Worm (Caenorhabditis elegans): ENCODE measurements around the gene slt-1.

slt-1 gene

DNA sequence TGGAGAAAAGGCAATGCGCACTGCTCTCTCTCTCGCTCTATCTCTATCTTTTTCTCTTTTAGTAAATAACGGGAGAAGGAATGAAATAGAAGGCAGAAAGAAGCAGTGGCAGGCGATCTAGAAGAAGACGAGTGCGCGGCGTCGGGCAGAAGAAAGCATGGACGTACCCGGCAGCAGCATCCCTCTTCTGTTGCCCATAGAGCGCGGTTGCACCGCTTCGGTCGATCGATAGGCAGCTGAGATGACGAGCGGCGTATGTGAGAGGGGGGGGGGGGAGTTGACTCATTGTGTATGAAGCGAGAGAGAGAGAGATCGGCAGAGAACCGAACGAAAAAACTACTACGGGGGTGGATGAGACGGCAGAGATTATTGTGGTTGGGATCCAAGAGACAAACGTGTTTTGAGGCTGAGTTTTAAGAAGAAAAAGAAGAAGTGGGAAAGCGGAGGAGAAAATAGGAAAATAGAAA lies 34.1 kb downstream of the slt-1 start (continued):
- TF ChIP-seq ztf-11 (tag; optimal IDR thresholded peaks at IDR 0.05) (no peak), Y55F3AM.14 (GFP tag; optimal IDR thresholded peaks at IDR 0.05) (peak; percentile 96), unc-55 (GFP tag; optimal IDR thresholded peaks at IDR 0.05) (peak; percentile 96), snpc-4 (tag; optimal IDR thresholded peaks at IDR 0.05) (peak; percentile 84), lsy-2 (tag; optimal IDR thresholded peaks at IDR 0.05) (peak; percentile 76 to 84), ztf-1 (GFP tag; conservative IDR thresholded peaks at IDR 0.05) (no peak), unc-39 (tag; optimal IDR thresholded peaks at IDR 0.05) (peak; percentile 33), nhr-6 (tag; optimal IDR thresholded peaks at IDR 0.05) (peak; percentile 79), nhr-11 (tag; optimal IDR thresholded peaks at IDR 0.05) (no peak), nhr-12 (tag; optimal IDR thresholded peaks at IDR 0.05) (no peak), peb-1 (tag; optimal IDR thresholded peaks at IDR 0.05) (no peak), crh-2 (tag; optimal IDR thresholded peaks at IDR 0.05) (peak; percentile 91), lin-39 (tag; optimal IDR thresholded peaks at IDR 0.05) (no peak), mbf-1 (tag; optimal IDR thresholded peaks at IDR 0.05) (no peak), egl-27 (tag; optimal IDR thresholded peaks at IDR 0.05) (peak; percentile 88), nhr-21 (tag; optimal IDR thresholded peaks at IDR 0.05) (peak; percentile 89), zag-1 (tag; optimal IDR thresholded peaks at IDR 0.05) (peak; percentile 97)

ce11 chrX:14709591-14709990 lies 35.5 kb downstream of the slt-1 start:
- peak; percentile 64 for TF ChIP-seq blmp-1 (tag; optimal IDR thresholded peaks at IDR 0.05; ENCODE audit: insufficient read depth)
- peak; percentile 61 for TF ChIP-seq fos-1 (tag; optimal IDR thresholded peaks at IDR 0.05)
- no peak for TF ChIP-seq ztf-11 (tag; optimal IDR thresholded peaks at IDR 0.05)

DNA sequence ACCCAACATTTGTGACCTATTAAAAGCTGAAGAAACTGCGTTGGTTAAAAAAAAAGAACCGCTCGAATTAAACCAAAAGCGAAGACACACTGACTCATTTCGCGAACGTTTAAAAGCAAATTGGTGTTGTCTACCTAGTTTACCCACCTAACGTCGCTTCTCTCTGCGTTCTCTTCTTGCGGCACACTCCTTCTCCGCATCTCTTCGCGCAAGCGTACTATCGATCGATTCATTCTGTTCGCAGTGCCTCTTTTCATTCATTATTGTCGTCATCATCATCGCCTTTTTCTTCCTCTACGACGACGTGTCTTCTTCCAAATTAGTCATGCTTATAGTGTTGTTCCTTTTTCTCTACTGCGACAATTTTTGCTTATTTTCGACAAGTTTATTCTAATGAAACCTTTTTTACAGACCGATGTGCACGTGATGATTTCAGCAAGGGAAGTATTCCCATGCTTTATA lies 37.1 kb downstream of the slt-1 start, which contains the start of gene atrn-1:
TSS of gene atrn-1 (plus strand) at position 412 of the 462 bp plus-strand sequence.
- TF ChIP-seq fos-1 (tag; optimal IDR thresholded peaks at IDR 0.05), result peak; percentile 54
- no peak for TF ChIP-seq nhr-25 (tag; optimal IDR thresholded peaks at IDR 0.05)
- peak; percentile 20 for TF ChIP-seq sma-3 (GFP tag; optimal IDR thresholded peaks at IDR 0.05)
- TF ChIP-seq nhr-12 (tag; optimal IDR thresholded peaks at IDR 0.05), result no peak
- no peak for TF ChIP-seq unc-39 (tag; optimal IDR thresholded peaks at IDR 0.05)
- TF ChIP-seq crh-2 (tag; optimal IDR thresholded peaks at IDR 0.05), result peak; percentile 11
- peak; percentile 17 for TF ChIP-seq sem-4 (tag; optimal IDR thresholded peaks at IDR 0.05)
- no peak for TF ChIP-seq egl-27 (tag; optimal IDR thresholded peaks at IDR 0.05)
- peak; percentile 8 for TF ChIP-seq nhr-129 (tag; optimal IDR thresholded peaks at IDR 0.05)
- peak; percentile 14 for TF ChIP-seq unc-55 (GFP tag; optimal IDR thresholded peaks at IDR 0.05)
- peak; percentile 64 for TF ChIP-seq C34F6.9 (tag; optimal IDR thresholded peaks at IDR 0.05)

DNA sequence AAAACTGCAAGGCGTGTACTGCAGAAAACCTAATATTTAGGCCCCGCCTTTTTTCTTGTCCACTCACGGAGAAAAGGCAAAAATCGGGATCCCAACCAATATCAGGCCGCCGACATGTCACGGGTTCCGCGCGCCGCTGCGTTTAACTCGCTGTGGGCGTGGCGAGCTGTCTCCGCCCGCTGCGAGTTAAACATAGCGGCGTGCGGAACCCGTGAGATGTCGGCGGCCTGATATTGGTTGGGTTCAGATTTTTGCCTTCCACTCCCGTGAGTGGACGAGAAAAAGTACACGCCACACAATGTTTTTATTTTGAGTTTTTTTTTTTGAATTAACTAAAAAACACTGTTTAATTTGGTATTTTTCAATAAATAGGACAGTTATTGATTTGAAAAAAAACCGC lies 41.3 kb downstream of the slt-1 start:
- TF ChIP-seq ceh-82 (tag; optimal IDR thresholded peaks at IDR 0.05) (no peak), nhr-23 (tag; optimal IDR thresholded peaks at IDR 0.05) (no peak), C34F6.9 (tag; optimal IDR thresholded peaks at IDR 0.05) (no peak), snpc-4 (tag; optimal IDR thresholded peaks at IDR 0.05) (peak; percentile 5), mab-5 (tag; optimal IDR thresholded peaks at IDR 0.05) (no peak)

ce11 chrX:14717782-14718181 lies 43.7 kb downstream of the slt-1 start:
- TF ChIP-seq alr-1 (tag; optimal IDR thresholded peaks at IDR 0.05) (no peak), ceh-16 (tag; optimal IDR thresholded peaks at IDR 0.05) (no peak), ztf-1 (GFP tag; conservative IDR thresholded peaks at IDR 0.05) (no peak), nhr-6 (tag; optimal IDR thresholded peaks at IDR 0.05) (no peak), sem-4 (tag; optimal IDR thresholded peaks at IDR 0.05) (no peak), C34F6.9 (tag; optimal IDR thresholded peaks at IDR 0.05) (no peak), R02D3.7 (tag; optimal IDR thresholded peaks at IDR 0.05) (no peak), dmd-4 (tag; optimal IDR thresholded peaks at IDR 0.05) (no peak), elt-1 (tag; optimal IDR thresholded peaks at IDR 0.05) (no peak), lsy-2 (tag; optimal IDR thresholded peaks at IDR 0.05) (no peak), nhr-25 (tag; optimal IDR thresholded peaks at IDR 0.05) (no peak), mdl-1 (tag; optimal IDR thresholded peaks at IDR 0.05) (no peak), aly-2 (tag; optimal IDR thresholded peaks at IDR 0.05) (no peak)

All from whole organism, L2 larva.